Worm (Caenorhabditis elegans) whole organism, L4 larva: ENCODE results near the gene pigs-1.

Experiments
- ceh-82 ChIP-seq: sonication (generic microtip); optimal IDR thresholded peaks from 2 replicates; lab custom pipeline; 2017; ENCODE audit warnings: missing biosample characterization, missing genetic modification characterization
- ztf-11 ChIP-seq: fragments of 150-350 bp; optimal IDR thresholded peaks from 2 replicates; lab custom pipeline; 2014; ENCODE audit warnings: missing biosample characterization, missing genetic modification characterization

DNA sequence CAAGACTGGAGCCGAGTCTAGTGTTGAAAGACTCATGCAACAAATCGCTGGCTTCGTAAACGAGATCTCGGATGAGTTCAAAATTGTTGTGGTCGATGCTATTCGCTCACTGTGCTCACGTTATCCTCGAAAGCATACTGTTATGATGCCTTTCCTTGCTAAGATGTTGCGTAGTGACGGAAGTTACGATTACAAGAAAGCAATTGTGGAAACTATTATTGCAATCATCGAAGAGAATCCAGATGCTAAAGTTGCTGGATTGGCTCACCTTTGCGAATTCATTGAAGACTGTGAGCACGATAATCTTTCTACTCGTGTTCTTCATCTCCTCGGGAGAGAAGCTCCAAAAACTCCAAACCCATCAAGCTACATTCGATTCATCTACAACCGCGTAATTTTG, 4.6 kb upstream of the pigs-1 start:
- no peak for TF ChIP-seq ztf-11
- no peak for TF ChIP-seq ceh-82 (tag; lab: Kevin White, UChicago)
